Worm (Caenorhabditis elegans) whole organism, late embryonic: ENCODE results near the gene tbx-8.

Experiments used
- C38D4.7 ChIP-seq: fragments of 200-800 bp; sonication (Bioruptor generic); optimal IDR thresholded peaks from 2 replicates; lab custom pipeline; 2018; ENCODE audit warnings: mild to moderate bottlenecking, missing genetic modification characterization, moderate library complexity, missing compliant biosample characterization
- F13H6.1 ChIP-seq: sonication (generic microtip); optimal IDR thresholded peaks from 2 replicates; lab custom pipeline; 2016; ENCODE audit warnings: missing genetic modification characterization, missing compliant biosample characterization
- K09A11.1 ChIP-seq: sonication (generic microtip); optimal IDR thresholded peaks from 2 replicates; lab custom pipeline; 2017; ENCODE audit warnings: antibody characterized with exemption, mild to moderate bottlenecking, missing genetic modification characterization, missing compliant biosample characterization; ENCODE audit not compliant: insufficient read depth
- ceh-14 ChIP-seq: sonication (generic microtip); optimal IDR thresholded peaks from 2 replicates; lab custom pipeline; 2016; ENCODE audit warnings: missing genotype, missing genetic modification characterization, missing compliant biosample characterization
- ceh-22 ChIP-seq: sonication (generic microtip); optimal IDR thresholded peaks from 2 replicates; lab custom pipeline; 2017; ENCODE audit warnings: missing biosample characterization, missing genetic modification characterization
- ceh-24 ChIP-seq: sonication (generic microtip); optimal IDR thresholded peaks from 2 replicates; lab custom pipeline; 2016; ENCODE audit warnings: mild to moderate bottlenecking, missing genetic modification characterization, missing compliant biosample characterization
- ceh-30 ChIP-seq: fragments of 150-350 bp; optimal IDR thresholded peaks from 2 replicates; lab custom pipeline; 2014; ENCODE audit warnings: missing biosample characterization, missing genetic modification characterization
- ceh-31 ChIP-seq: sonication (generic microtip); optimal IDR thresholded peaks from 2 replicates; lab custom pipeline; 2016; ENCODE audit warnings: missing genetic modification characterization, missing compliant biosample characterization
- ceh-45 ChIP-seq: fragments of 200-800 bp; sonication (Bioruptor generic); IDR thresholded peaks from 2 replicates; pipeline ENCODE4 v1.3.6; 2022; ENCODE audit warnings: missing genetic modification reagents, missing genetic modification characterization, missing compliant biosample characterization
- ceh-9 ChIP-seq: sonication (generic microtip); optimal IDR thresholded peaks from 2 replicates; lab custom pipeline; 2016; ENCODE audit warnings: mild to moderate bottlenecking, missing genetic modification characterization, inconsistent platforms, missing compliant biosample characterization
- dve-1 ChIP-seq: sonication (generic microtip); optimal IDR thresholded peaks from 2 replicates; lab custom pipeline; 2017; ENCODE audit warnings: antibody characterized with exemption, mild to moderate bottlenecking, missing genetic modification characterization, missing compliant biosample characterization
- elt-2 ChIP-seq: sonication (generic microtip); optimal IDR thresholded peaks from 2 replicates; lab custom pipeline; 2016; ENCODE audit warnings: missing genetic modification reagents, missing genetic modification characterization, missing compliant biosample characterization
- elt-4 ChIP-seq: sonication (generic microtip); optimal IDR thresholded peaks from 2 replicates; lab custom pipeline; 2016; ENCODE audit warnings: missing genetic modification characterization, missing compliant biosample characterization
- fkh-10 ChIP-seq: fragments of 150-350 bp; optimal IDR thresholded peaks from 2 replicates; lab custom pipeline; 2014; ENCODE audit warnings: missing biosample characterization, missing genetic modification reagents, missing genetic modification characterization
- fkh-6 ChIP-seq: sonication (generic microtip); optimal IDR thresholded peaks from 2 replicates; lab custom pipeline; 2016; ENCODE audit warnings: missing genetic modification characterization, missing compliant biosample characterization
- gmeb-2 ChIP-seq: sonication (generic microtip); optimal IDR thresholded peaks from 2 replicates; lab custom pipeline; 2016; ENCODE audit warnings: missing genetic modification characterization, inconsistent platforms, missing compliant biosample characterization
- hlh-13 ChIP-seq: fragments of 200-800 bp; sonication (Bioruptor generic); optimal IDR thresholded peaks from 2 replicates; lab custom pipeline; 2018; ENCODE audit warnings: mild to moderate bottlenecking, missing genetic modification characterization, missing compliant biosample characterization
- hlh-15 ChIP-seq: sonication (generic microtip); optimal IDR thresholded peaks from 2 replicates; lab custom pipeline; 2016; ENCODE audit warnings: missing genetic modification characterization, missing compliant biosample characterization
- hlh-30 ChIP-seq: sonication (generic microtip); optimal IDR thresholded peaks from 2 replicates; lab custom pipeline; 2017; ENCODE audit warnings: antibody characterized with exemption, missing genetic modification characterization, missing compliant biosample characterization; ENCODE audit not compliant: insufficient read depth
- hlh-6 ChIP-seq: sonication (generic microtip); optimal IDR thresholded peaks from 2 replicates; lab custom pipeline; 2016; ENCODE audit warnings: missing genotype, missing genetic modification characterization, missing compliant biosample characterization
- lin-11 ChIP-seq: fragments of 200-800 bp; sonication (Bioruptor generic); optimal IDR thresholded peaks from 2 replicates; lab custom pipeline; 2018; ENCODE audit warnings: mild to moderate bottlenecking, missing genetic modification characterization, missing compliant biosample characterization
- madf-2 ChIP-seq: sonication (generic microtip); optimal IDR thresholded peaks from 2 replicates; lab custom pipeline; 2017; ENCODE audit warnings: missing genetic modification characterization, missing compliant biosample characterization
- nfya-1 ChIP-seq: sonication (generic microtip); optimal IDR thresholded peaks from 2 replicates; lab custom pipeline; 2017; ENCODE audit warnings: missing genetic modification characterization, mild to moderate bottlenecking, missing compliant biosample characterization, antibody characterized with exemption, moderate library complexity
- nhr-11 ChIP-seq: fragments of 150-350 bp; optimal IDR thresholded peaks from 2 replicates; lab custom pipeline; 2014; ENCODE audit warnings: missing biosample characterization, missing genetic modification characterization
- nhr-232 ChIP-seq: sonication (generic microtip); optimal IDR thresholded peaks from 2 replicates; lab custom pipeline; 2016; ENCODE audit warnings: missing genetic modification characterization, missing compliant biosample characterization
- npax-4 ChIP-seq: sonication (generic microtip); optimal IDR thresholded peaks from 2 replicates; lab custom pipeline; 2016; ENCODE audit warnings: missing genetic modification characterization, missing compliant biosample characterization
- odd-2 ChIP-seq: sonication (generic microtip); optimal IDR thresholded peaks from 2 replicates; lab custom pipeline; 2017; ENCODE audit warnings: antibody characterized with exemption, mild to moderate bottlenecking, missing genetic modification characterization, missing compliant biosample characterization
- pag-3 ChIP-seq: sonication (generic microtip); optimal IDR thresholded peaks from 2 replicates; lab custom pipeline; 2016; ENCODE audit warnings: missing compliant biosample characterization, missing genetic modification characterization, borderline replicate concordance
- pat-9 ChIP-seq: fragments of 200-800 bp; sonication (Bioruptor generic); optimal IDR thresholded peaks from 2 replicates; lab custom pipeline; 2018; ENCODE audit warnings: mild to moderate bottlenecking, missing genetic modification characterization, moderate library complexity, missing compliant biosample characterization
- pax-1 ChIP-seq: fragments of 150-350 bp; optimal IDR thresholded peaks from 2 replicates; lab custom pipeline; 2014; ENCODE audit warnings: missing biosample characterization, missing genetic modification characterization
- pha-4 ChIP-seq: fragments of 150-350 bp; optimal IDR thresholded peaks from 2 replicates; lab custom pipeline; 2018; ENCODE audit warnings: missing biosample characterization, missing genetic modification reagents, missing genetic modification characterization
- pros-1 ChIP-seq: fragments of 150-350 bp; optimal IDR thresholded peaks from 2 replicates; lab custom pipeline; 2014; ENCODE audit warnings: missing biosample characterization, missing genetic modification reagents, missing genetic modification characterization
- ref-2 ChIP-seq: sonication (generic microtip); optimal IDR thresholded peaks from 2 replicates; lab custom pipeline; 2016; ENCODE audit warnings: missing genetic modification characterization, missing compliant biosample characterization
- rnt-1 ChIP-seq: sonication (generic microtip); optimal IDR thresholded peaks from 2 replicates; lab custom pipeline; 2016; ENCODE audit warnings: missing genetic modification characterization, missing compliant biosample characterization
- sdc-2 ChIP-seq: sonication (generic microtip); optimal IDR thresholded peaks from 2 replicates; lab custom pipeline; 2016; ENCODE audit warnings: missing genotype, missing genetic modification characterization, missing compliant biosample characterization
- sox-2 ChIP-seq: fragments of 200-800 bp; sonication (Bioruptor generic); IDR thresholded peaks from 2 replicates; pipeline ENCODE4 v1.3.6; 2022; ENCODE audit warnings: missing genetic modification reagents, missing genetic modification characterization, missing compliant biosample characterization
- tbx-2 ChIP-seq: sonication (generic microtip); optimal IDR thresholded peaks from 2 replicates; lab custom pipeline; 2016; ENCODE audit warnings: missing genetic modification characterization, missing compliant biosample characterization
- ttx-3 ChIP-seq: sonication (generic microtip); optimal IDR thresholded peaks from 2 replicates; lab custom pipeline; 2016; ENCODE audit warnings: missing genetic modification reagents, missing genetic modification characterization, missing compliant biosample characterization
- unc-86 ChIP-seq: sonication (generic microtip); optimal IDR thresholded peaks from 2 replicates; lab custom pipeline; 2016; ENCODE audit warnings: missing genetic modification characterization, missing compliant biosample characterization
- zip-5 ChIP-seq: sonication (generic microtip); optimal IDR thresholded peaks from 2 replicates; lab custom pipeline; 2016; ENCODE audit warnings: missing genetic modification characterization, missing compliant biosample characterization
- ztf-16 ChIP-seq: sonication (generic microtip); optimal IDR thresholded peaks from 2 replicates; lab custom pipeline; 2017; ENCODE audit warnings: missing genetic modification characterization, missing compliant biosample characterization

The tbx-8 gene

DNA sequence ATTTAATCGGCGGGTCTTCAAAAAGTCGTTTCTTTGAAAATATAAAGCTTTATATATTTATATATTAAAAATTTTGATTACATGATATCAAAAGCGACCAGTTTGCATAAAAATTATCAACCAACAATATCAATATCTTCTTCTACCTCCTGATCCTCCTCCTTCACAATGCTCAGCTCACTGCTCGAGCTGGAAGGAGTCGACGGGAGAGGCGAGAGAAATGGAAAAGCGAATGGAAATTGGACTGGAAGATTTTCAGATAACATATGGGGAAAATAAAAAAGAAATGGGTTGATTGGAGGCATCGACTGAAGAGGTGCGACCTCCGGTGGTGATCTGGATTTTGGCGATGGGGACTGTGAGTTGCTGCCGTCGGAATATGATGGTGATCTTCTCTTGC lies 7.2 kb upstream of the tbx-8 start:
- TF ChIP-seq sdc-2 (no peak), pha-4 (tag; lab: Kevin White, UChicago) (no peak), hlh-15 (tag; lab: Kevin White, UChicago) (no peak), hlh-30 (tag; lab: Kevin White, UChicago) (no peak), nfya-1 (tag; lab: Kevin White, UChicago) (no peak), ceh-24 (tag; lab: Kevin White, UChicago) (no peak), ztf-16 (tag; lab: Kevin White, UChicago) (no peak), unc-86 (tag; lab: Kevin White, UChicago) (no peak), pax-1 (tag; lab: Kevin White, UChicago) (no peak), hlh-6 (tag; lab: Kevin White, UChicago) (no peak), hlh-13 (GFP tag; lab: Kevin White, UChicago) (no peak), pat-9 (tag; lab: Kevin White, UChicago) (no peak), nhr-11 (no peak), K09A11.1 (tag; lab: Kevin White, UChicago) (no peak), ceh-22 (no peak), ref-2 (tag; lab: Kevin White, UChicago) (no peak), rnt-1 (no peak), pag-3 (tag; lab: Kevin White, UChicago) (no peak), ttx-3 (no peak)

DNA sequence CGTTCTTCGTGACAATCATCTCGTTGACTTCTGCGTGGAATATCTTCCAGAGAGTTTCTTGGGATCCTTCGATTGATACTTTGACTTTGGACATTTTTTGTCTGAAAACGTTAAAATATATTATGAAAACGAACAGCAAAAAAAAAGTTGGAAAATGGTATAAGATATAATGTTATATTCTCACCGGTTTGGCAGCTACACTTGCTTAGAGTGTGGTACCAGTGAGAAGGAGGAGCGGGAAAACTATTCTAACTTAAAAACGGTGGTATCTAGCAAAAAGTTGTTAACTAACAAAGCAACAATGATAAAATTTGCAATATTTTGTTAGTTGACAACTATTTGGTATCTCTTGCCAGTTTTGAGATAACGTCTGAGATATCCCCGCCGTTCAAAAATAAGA lies 5.4 kb upstream of the tbx-8 start, which contains the start of gene tbx-9:
tbx-9 (minus strand) TSS at position 101 of the 400 bp plus-strand sequence.
- TF ChIP-seq pha-4 (tag; lab: Kevin White, UChicago) (no peak), lin-11 (no peak), fkh-6 (tag; lab: Kevin White, UChicago) (no peak), pax-1 (tag; lab: Kevin White, UChicago) (no peak), hlh-6 (tag; lab: Kevin White, UChicago) (no peak), ceh-9 (tag; lab: Kevin White, UChicago) (no peak), ceh-30 (tag; lab: Kevin White, UChicago) (no peak), C38D4.7 (GFP tag; lab: Kevin White, UChicago) (no peak), elt-4 (tag; lab: Kevin White, UChicago) (no peak), sox-2 (GFP tag; lab: Robert Waterston, UW) (no peak), pat-9 (tag; lab: Kevin White, UChicago) (no peak), pros-1 (tag; lab: Kevin White, UChicago) (no peak), F13H6.1 (tag; lab: Kevin White, UChicago) (no peak), ceh-31 (tag; lab: Kevin White, UChicago) (no peak), elt-2 (tag; lab: Kevin White, UChicago) (no peak), ttx-3 (no peak)

DNA sequence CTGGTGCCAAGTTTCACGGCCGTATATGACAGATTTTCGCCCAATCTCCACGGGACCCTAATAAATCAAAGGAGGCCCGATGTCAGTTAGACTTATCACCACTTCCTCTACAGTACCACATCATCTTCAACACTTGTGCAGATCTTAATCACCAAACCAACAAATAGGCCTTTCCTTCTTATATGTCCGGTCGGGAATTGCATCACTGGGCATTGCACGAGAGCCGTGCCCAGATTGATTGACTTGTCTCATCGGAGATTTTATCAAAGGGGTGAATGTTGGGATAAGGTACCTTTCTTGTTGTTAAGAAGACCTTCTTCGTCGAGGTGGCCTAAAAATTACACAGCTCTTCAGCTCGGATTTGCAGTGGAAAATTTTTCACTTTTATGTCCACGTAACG lies 2.4 kb upstream of the tbx-8 start:
- TF ChIP-seq F13H6.1 (tag; lab: Kevin White, UChicago) (no peak), pha-4 (tag; lab: Kevin White, UChicago) (no peak), hlh-30 (tag; lab: Kevin White, UChicago) (no peak), ceh-14 (tag; lab: Kevin White, UChicago) (no peak), nhr-232 (tag; lab: Kevin White, UChicago) (no peak), hlh-6 (tag; lab: Kevin White, UChicago) (no peak), fkh-10 (GFP tag; lab: Kevin White, UChicago) (no peak), K09A11.1 (tag; lab: Kevin White, UChicago) (no peak), odd-2 (tag; lab: Kevin White, UChicago) (no peak), zip-5 (tag; lab: Kevin White, UChicago) (no peak), ceh-45 (GFP tag; lab: Robert Waterston, UW) (no peak), dve-1 (tag; lab: Kevin White, UChicago) (no peak), gmeb-2 (no peak), ref-2 (tag; lab: Kevin White, UChicago) (no peak), npax-4 (tag; lab: Kevin White, UChicago) (no peak), tbx-2 (tag; lab: Kevin White, UChicago) (no peak), nfya-1 (tag; lab: Kevin White, UChicago) (no peak), madf-2 (no peak)
- TF ChIP-seq, all 69 proteins: peak for 0
